Worm (Caenorhabditis elegans) whole organism, L3 larva: ENCODE results near the gene C25G4.3.

Experiments used
- ZK546.5 ChIP-seq: sonication (generic microtip); optimal IDR thresholded peaks from 2 replicates; lab custom pipeline; 2017; ENCODE audit warnings: missing biosample characterization, missing genetic modification characterization
- ceh-28 ChIP-seq: fragments of 150-350 bp; optimal IDR thresholded peaks from 2 replicates; lab custom pipeline; 2014; ENCODE audit warnings: missing biosample characterization, missing genetic modification reagents, missing genetic modification characterization
- ceh-82 ChIP-seq: fragments of 150-350 bp; optimal IDR thresholded peaks from 2 replicates; lab custom pipeline; 2014; ENCODE audit warnings: missing biosample characterization, missing genetic modification characterization
- daf-12 ChIP-seq: fragments of 150-350 bp; optimal IDR thresholded peaks from 2 replicates; lab custom pipeline; 2014; ENCODE audit warnings: missing biosample characterization, missing genetic modification reagents, missing genetic modification characterization
- egl-27 ChIP-seq: sonication (generic microtip); optimal IDR thresholded peaks from 4 replicates; lab custom pipeline; 2017; ENCODE audit warnings: missing biosample characterization, missing genetic modification reagents, missing genetic modification characterization
- egl-5 ChIP-seq: fragments of 150-350 bp; optimal IDR thresholded peaks from 2 replicates; lab custom pipeline; 2017; ENCODE audit warnings: missing biosample characterization, missing genetic modification reagents, missing genetic modification characterization, inconsistent platforms
- elt-1 ChIP-seq: fragments of 150-350 bp; optimal IDR thresholded peaks from 2 replicates; lab custom pipeline; 2014; ENCODE audit warnings: missing biosample characterization, missing genetic modification characterization
- elt-2 ChIP-seq: sonication (generic microtip); optimal IDR thresholded peaks from 2 replicates; lab custom pipeline; 2016; ENCODE audit warnings: missing genetic modification reagents, mild to moderate bottlenecking, missing genetic modification characterization, missing compliant biosample characterization
- elt-3 ChIP-seq, 3 experiments: fragments of 150-350 bp in 1 of 3; sonication (generic microtip) in 2 of 3; optimal IDR thresholded peaks; 2 replicates in 2 of 3; 4 replicates in 1 of 3; lab custom pipeline; 2014 to 2017; ENCODE audit warnings: missing biosample characterization in 3 of 3, missing genetic modification characterization in 3 of 3
- eor-1 ChIP-seq, 2 experiments: fragments of 150-350 bp; optimal IDR thresholded peaks; 2 replicates each; lab custom pipeline; 2014 to 2018; ENCODE audit warnings: missing biosample characterization in 2 of 2, missing genetic modification characterization in 2 of 2
- fkh-10 ChIP-seq: sonication (generic microtip); optimal IDR thresholded peaks from 2 replicates; lab custom pipeline; 2017; ENCODE audit warnings: missing biosample characterization, missing genetic modification reagents, missing genetic modification characterization
- fos-1 ChIP-seq: fragments of 150-350 bp; optimal IDR thresholded peaks from 2 replicates; lab custom pipeline; 2014; ENCODE audit warnings: missing biosample characterization, missing genetic modification characterization
- jun-1 ChIP-seq: fragments of 150-350 bp; optimal IDR thresholded peaks from 2 replicates; lab custom pipeline; 2014; ENCODE audit warnings: missing biosample characterization, missing genetic modification reagents, missing genetic modification characterization
- lin-15B ChIP-seq: fragments of 150-350 bp; optimal IDR thresholded peaks from 2 replicates; lab custom pipeline; 2014; ENCODE audit warnings: missing biosample characterization, missing genetic modification characterization
- lin-39 ChIP-seq: fragments of 150-350 bp; optimal IDR thresholded peaks from 2 replicates; lab custom pipeline; 2018; ENCODE audit warnings: missing biosample characterization, missing genetic modification reagents, missing genetic modification characterization
- mdl-1 ChIP-seq: fragments of 150-350 bp; optimal IDR thresholded peaks from 2 replicates; lab custom pipeline; 2014; ENCODE audit warnings: missing biosample characterization, missing genetic modification characterization
- nfya-1 ChIP-seq: sonication (generic microtip); optimal IDR thresholded peaks from 2 replicates; lab custom pipeline; 2017; ENCODE audit warnings: missing genetic modification characterization, mild to moderate bottlenecking, missing compliant biosample characterization, antibody characterized with exemption, moderate library complexity; ENCODE audit not compliant: insufficient read depth
- nhr-12 ChIP-seq: fragments of 150-350 bp; optimal IDR thresholded peaks from 2 replicates; lab custom pipeline; 2014; ENCODE audit warnings: missing biosample characterization, missing genetic modification characterization
- nhr-23 ChIP-seq: fragments of 150-350 bp; optimal IDR thresholded peaks from 2 replicates; lab custom pipeline; 2014; ENCODE audit warnings: missing biosample characterization, missing genetic modification reagents, missing genetic modification characterization
- nhr-237 ChIP-seq: fragments of 150-350 bp; optimal IDR thresholded peaks from 2 replicates; lab custom pipeline; 2014; ENCODE audit warnings: missing biosample characterization, missing genetic modification characterization
- nhr-25 ChIP-seq: sonication (generic microtip); optimal IDR thresholded peaks from 2 replicates; lab custom pipeline; 2017; ENCODE audit warnings: missing biosample characterization, missing genetic modification characterization
- nhr-28 ChIP-seq: fragments of 150-350 bp; optimal IDR thresholded peaks from 2 replicates; lab custom pipeline; 2014; ENCODE audit warnings: missing biosample characterization, missing genetic modification characterization
- nhr-43 ChIP-seq: sonication (generic microtip); optimal IDR thresholded peaks from 2 replicates; lab custom pipeline; 2016; ENCODE audit warnings: mild to moderate bottlenecking, missing genetic modification characterization, missing compliant biosample characterization; ENCODE audit not compliant: poor library complexity, severe bottlenecking
- nhr-67 ChIP-seq: fragments of 150-350 bp; optimal IDR thresholded peaks from 2 replicates; lab custom pipeline; 2014; ENCODE audit warnings: missing biosample characterization, missing genetic modification characterization
- nhr-76 ChIP-seq: fragments of 150-350 bp; sonication (generic microtip); optimal IDR thresholded peaks from 5 replicates; lab custom pipeline; 2014; ENCODE audit warnings: missing biosample characterization, missing genetic modification characterization
- nhr-77 ChIP-seq: fragments of 150-350 bp; optimal IDR thresholded peaks from 2 replicates; lab custom pipeline; 2014; ENCODE audit warnings: missing biosample characterization, missing genetic modification characterization
- pha-4 ChIP-seq: fragments of 150-350 bp; optimal IDR thresholded peaks from 2 replicates; lab custom pipeline; 2014; ENCODE audit warnings: missing biosample characterization, missing genetic modification reagents, missing genetic modification characterization
- pqm-1 ChIP-seq: fragments of 150-350 bp; optimal IDR thresholded peaks from 2 replicates; lab custom pipeline; 2017; ENCODE audit warnings: missing biosample characterization, missing genetic modification characterization, inconsistent platforms
- sea-2 ChIP-seq: fragments of 150-350 bp; sonication (generic microtip); optimal IDR thresholded peaks from 4 replicates; lab custom pipeline; 2014; ENCODE audit warnings: missing biosample characterization, missing genetic modification reagents, missing genetic modification characterization
- skn-1 ChIP-seq: fragments of 150-350 bp; optimal IDR thresholded peaks from 2 replicates; lab custom pipeline; 2014; ENCODE audit warnings: missing biosample characterization, missing genetic modification characterization
- snpc-4 ChIP-seq: fragments of 150-350 bp; optimal IDR thresholded peaks from 2 replicates; lab custom pipeline; 2014; ENCODE audit warnings: missing biosample characterization, missing genetic modification characterization
- tbx-2 ChIP-seq: sonication (generic microtip); optimal IDR thresholded peaks from 2 replicates; lab custom pipeline; 2016; ENCODE audit warnings: mild to moderate bottlenecking, missing genetic modification characterization, missing compliant biosample characterization
- unc-62 ChIP-seq: fragments of 150-350 bp; sonication (generic microtip); optimal IDR thresholded peaks from 4 replicates; lab custom pipeline; 2014; ENCODE audit warnings: missing biosample characterization, missing genetic modification reagents, missing genetic modification characterization
- zag-1 ChIP-seq: fragments of 150-350 bp; optimal IDR thresholded peaks from 2 replicates; lab custom pipeline; 2014; ENCODE audit warnings: missing biosample characterization, missing genetic modification characterization
- ztf-11 ChIP-seq: fragments of 150-350 bp; optimal IDR thresholded peaks from 2 replicates; lab custom pipeline; 2014; ENCODE audit warnings: missing biosample characterization, missing genetic modification characterization
- ztf-4 ChIP-seq: fragments of 150-350 bp; optimal IDR thresholded peaks from 2 replicates; lab custom pipeline; 2014; ENCODE audit warnings: missing biosample characterization, missing genetic modification characterization

The C25G4.3 gene

DNA sequence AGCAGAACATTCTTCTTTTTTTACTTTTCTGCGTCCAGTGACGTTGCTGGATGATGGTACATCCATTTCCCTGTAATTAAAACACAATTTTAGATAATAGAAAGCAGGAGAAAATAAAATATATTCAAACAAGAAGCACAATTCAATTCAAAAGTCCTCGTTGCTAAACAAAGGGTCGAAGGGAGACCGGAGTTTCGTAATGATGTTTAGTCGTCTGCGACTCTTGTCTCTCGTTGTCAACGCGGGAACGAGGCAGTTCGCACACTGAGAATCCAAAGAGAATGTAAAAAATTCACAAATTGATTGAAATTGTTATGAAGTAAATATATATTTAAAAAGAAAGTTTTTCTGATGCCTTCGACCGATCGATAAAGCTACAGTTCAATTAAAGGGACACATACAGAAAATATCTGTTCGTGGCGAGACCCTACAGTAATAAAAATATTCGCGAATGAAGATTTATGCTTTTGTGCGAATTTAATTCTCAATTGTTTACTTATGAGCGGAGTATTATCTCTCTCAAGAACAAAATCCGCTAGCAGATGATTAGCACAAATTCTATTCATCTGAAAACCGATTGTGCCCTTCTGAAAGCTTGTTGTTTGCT, 5.6 kb upstream of the C25G4.3 start, which contains the start of gene dpy-26:
Gene dpy-26, minus strand, starts transcription at position 111 of the 607 bp plus-strand sequence.
- TF ChIP-seq nhr-23 (tag; lab: Kevin White, UChicago) (peak; percentile 38), egl-5 (tag; lab: Kevin White, UChicago) (no peak), nhr-25 (peak; percentile 30), lin-15B (tag; lab: Kevin White, UChicago) (peak; percentile 51), lin-39 (peak; percentile 27), unc-62 (no peak)

DNA sequence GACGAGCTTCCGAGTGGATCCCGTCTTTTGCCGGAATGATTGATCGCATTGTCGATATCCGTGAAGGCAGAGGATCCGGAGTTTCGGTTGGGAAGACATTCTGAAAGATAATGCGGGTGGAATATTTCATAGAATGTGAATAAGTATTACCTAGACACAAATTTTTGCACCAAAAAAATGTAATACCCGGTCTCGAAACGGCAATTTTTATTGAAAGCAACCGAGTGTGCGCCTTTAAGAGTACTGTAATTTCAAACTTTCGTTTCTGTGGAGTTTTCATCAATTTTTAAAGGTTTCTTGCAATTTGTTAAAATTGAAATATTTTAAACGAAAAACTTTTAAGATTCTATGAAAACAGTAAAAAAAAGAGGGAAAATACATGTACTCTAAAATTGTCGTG, 1.7 kb downstream of the C25G4.3 start, which contains the start of gene C25G4.2:
Gene C25G4.2, minus strand, starts transcription at position 100 of the 400 bp plus-strand sequence.
- no peak for TF ChIP-seq tbx-2 (tag; lab: Kevin White, UChicago)
- no peak for TF ChIP-seq fkh-10 (GFP tag; lab: Kevin White, UChicago)
- no peak for TF ChIP-seq elt-3 (tag; optimal IDR thresholded peaks at IDR 0.05; lab: Kevin White, UChicago)
- TF ChIP-seq fos-1 (tag; lab: Kevin White, UChicago): no peak
- TF ChIP-seq snpc-4 (tag; lab: Kevin White, UChicago): no peak
- no peak for TF ChIP-seq skn-1 (tag; lab: Kevin White, UChicago)
- no peak for TF ChIP-seq elt-1 (tag; lab: Kevin White, UChicago)
- TF ChIP-seq mdl-1 (tag; lab: Kevin White, UChicago): no peak
- TF ChIP-seq daf-12: no peak
- no peak for TF ChIP-seq nhr-23 (tag; lab: Kevin White, UChicago)
- TF ChIP-seq egl-27 (tag; lab: Kevin White, UChicago): no peak
- TF ChIP-seq sea-2 (GFP tag; lab: Kevin White, UChicago): no peak

DNA sequence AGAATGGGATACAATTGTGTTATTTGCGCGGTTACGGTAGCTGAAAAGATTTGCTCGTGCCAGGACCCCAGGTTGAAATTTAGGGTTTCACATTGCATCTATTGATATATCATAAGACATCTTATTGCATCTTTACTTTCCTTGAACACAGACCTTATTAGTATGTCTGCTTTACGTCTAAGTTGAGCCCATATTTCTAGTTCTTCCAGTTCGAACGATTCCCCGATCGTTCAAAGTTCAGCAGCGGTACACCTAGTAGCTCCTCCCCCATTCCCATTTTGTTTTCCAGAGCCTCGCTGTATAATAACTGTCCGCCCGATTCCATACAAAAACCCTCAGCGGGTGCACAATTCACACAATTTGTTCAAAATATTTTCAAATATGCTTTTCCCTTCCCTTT, 4.0 kb downstream of the C25G4.3 start, which contains the start of gene C25G4.17:
Gene C25G4.17, plus strand, starts transcription at position 301 of the 400 bp plus-strand sequence.
- TF ChIP-seq ceh-28 (tag; lab: Kevin White, UChicago) (no peak), lin-15B (tag; lab: Kevin White, UChicago) (no peak), nhr-43 (tag; lab: Kevin White, UChicago) (no peak), nhr-76 (tag; lab: Kevin White, UChicago) (no peak), sea-2 (GFP tag; lab: Kevin White, UChicago) (no peak), ztf-11 (no peak), nhr-237 (no peak), pqm-1 (no peak), mdl-1 (tag; lab: Kevin White, UChicago) (no peak), ztf-4 (tag; lab: Kevin White, UChicago) (no peak), nfya-1 (tag; lab: Kevin White, UChicago) (no peak), jun-1 (no peak), snpc-4 (tag; lab: Kevin White, UChicago) (no peak)

DNA sequence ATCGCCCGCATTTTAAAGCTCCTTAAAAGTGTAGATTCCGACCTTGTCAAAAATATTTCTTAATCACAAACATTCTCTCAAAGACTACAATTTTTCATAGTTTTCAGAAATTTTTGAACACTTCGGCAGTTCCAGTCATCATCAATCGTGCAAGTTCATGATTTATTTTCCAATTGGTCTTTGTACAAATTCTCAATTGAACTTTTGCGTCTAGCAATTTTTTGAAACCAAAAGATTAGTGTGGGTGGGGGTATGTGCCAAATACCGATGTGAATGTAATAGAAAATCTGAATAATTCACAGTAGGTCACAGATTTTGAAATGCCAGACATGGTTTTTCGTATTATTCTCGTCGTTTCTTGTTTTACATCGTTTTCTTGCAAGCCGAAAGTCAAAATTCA, 7.3 kb downstream of the C25G4.3 start, which contains the start of gene clec-185:
Gene clec-185, plus strand, starts transcription at position 301 of the 400 bp plus-strand sequence.
- TF ChIP-seq egl-27 (tag; lab: Kevin White, UChicago) (no peak), ztf-4 (tag; lab: Kevin White, UChicago) (no peak), nhr-237 (no peak), sea-2 (GFP tag; lab: Kevin White, UChicago) (no peak), tbx-2 (tag; lab: Kevin White, UChicago) (no peak), ceh-28 (tag; lab: Kevin White, UChicago) (no peak), elt-2 (no peak), mdl-1 (tag; lab: Kevin White, UChicago) (no peak), elt-1 (tag; lab: Kevin White, UChicago) (no peak), pha-4 (tag; lab: Kevin White, UChicago) (no peak), ztf-11 (no peak)

DNA sequence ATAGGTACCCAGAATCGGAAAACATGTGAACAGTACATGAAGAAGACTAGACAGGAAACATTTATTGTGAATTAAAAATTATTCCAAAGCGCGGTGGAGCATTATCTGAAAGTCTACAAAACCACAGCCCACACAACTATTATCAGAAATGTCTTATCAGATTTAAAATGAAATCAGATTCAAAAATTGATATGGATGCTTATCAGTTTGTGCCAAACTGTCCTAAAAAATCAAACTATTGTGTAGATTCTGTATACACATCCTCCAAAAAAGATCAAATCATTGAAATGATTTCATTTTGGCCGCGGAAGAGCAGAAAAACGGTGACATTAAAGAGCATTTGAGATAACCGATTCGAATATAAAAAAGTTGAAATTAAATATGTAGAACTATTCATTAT, 10.2 kb downstream of the C25G4.3 start, which contains the start of gene irg-4:
Gene irg-4, plus strand, starts transcription at position 392 of the 400 bp plus-strand sequence.
- TF ChIP-seq ZK546.5 (tag; lab: Kevin White, UChicago) (no peak), snpc-4 (tag; lab: Kevin White, UChicago) (no peak), ztf-11 (no peak), ztf-4 (tag; lab: Kevin White, UChicago) (no peak), jun-1 (peak; percentile 23), elt-2 (peak; percentile 96), mdl-1 (tag; lab: Kevin White, UChicago) (no peak), elt-1 (tag; lab: Kevin White, UChicago) (no peak), fkh-10 (GFP tag; lab: Kevin White, UChicago) (no peak), nhr-12 (no peak), nhr-43 (tag; lab: Kevin White, UChicago) (no peak), daf-12 (no peak), pqm-1 (peak; percentile 91), lin-15B (tag; lab: Kevin White, UChicago) (no peak), nhr-67 (tag; lab: Kevin White, UChicago) (no peak), nhr-28 (no peak), nhr-77 (tag; lab: Kevin White, UChicago) (no peak), ceh-82 (tag; lab: Kevin White, UChicago) (no peak), nhr-76 (tag; lab: Kevin White, UChicago) (no peak), zag-1 (tag; lab: Kevin White, UChicago) (no peak), lin-39 (no peak), eor-1 (tag; optimal IDR thresholded peaks at IDR 0.05; lab: Kevin White, UChicago) (no peak), elt-3 (tag; optimal IDR thresholded peaks at IDR 0.05; lab: Kevin White, UChicago) (no peak), skn-1 (tag; lab: Kevin White, UChicago) (no peak), tbx-2 (tag; lab: Kevin White, UChicago) (no peak)
